Fruit fly (Drosophila melanogaster) whole organism, embryonic: Measurements from ENCODE around the gene CG15382.

ENCODE experiments used
- Asciz ChIP-seq: fragments of 200-800 bp; sonication (Bioruptor generic); optimal IDR thresholded peaks from 2 replicates; lab custom pipeline; 2017; ENCODE audit warnings: missing biosample characterization, mild to moderate bottlenecking, missing genetic modification characterization, missing genetic modification reagents
- CG1024 ChIP-seq: fragments of 200-800 bp; sonication (Bioruptor generic); IDR thresholded peaks from 2 replicates; pipeline ENCODE4 v1.3.6; 2022; ENCODE audit warnings: missing biosample characterization, missing genetic modification characterization
- CG10565 ChIP-seq: fragments of 200-800 bp; sonication (Bioruptor generic); optimal IDR thresholded peaks from 3 replicates; lab custom pipeline; 2016; ENCODE audit warnings: missing biosample characterization, mild to moderate bottlenecking, missing genetic modification characterization
- CG11085 ChIP-seq: fragments of 200-800 bp; sonication (Bioruptor generic); IDR thresholded peaks from 2 replicates; pipeline ENCODE4 v1.3.6; 2022; ENCODE audit warnings: missing biosample characterization, missing genetic modification characterization
- CG11696 ChIP-seq: fragments of 200-800 bp; sonication (Bioruptor generic); IDR thresholded peaks from 2 replicates; pipeline ENCODE4 v1.3.6; 2022; ENCODE audit warnings: missing biosample characterization, missing genetic modification characterization
- CG1233 ChIP-seq: fragments of 200-800 bp; sonication (Bioruptor generic); optimal IDR thresholded peaks from 4 replicates; lab custom pipeline; 2018; ENCODE audit warnings: missing biosample characterization, mild to moderate bottlenecking, missing genetic modification characterization
- CG12659 ChIP-seq: fragments of 200-800 bp; sonication (Bioruptor generic); optimal IDR thresholded peaks from 3 replicates; lab custom pipeline; 2017; ENCODE audit warnings: mild to moderate bottlenecking, missing biosample characterization, missing genetic modification reagents, missing genetic modification characterization
- CG13424 ChIP-seq: fragments of 200-800 bp; sonication (Bioruptor generic); optimal IDR thresholded peaks from 2 replicates; lab custom pipeline; 2019; ENCODE audit warnings: missing biosample characterization, mild to moderate bottlenecking, missing genetic modification characterization, moderate library complexity
- CG13894 ChIP-seq: fragments of 200-800 bp; sonication (Bioruptor generic); optimal IDR thresholded peaks from 3 replicates; lab custom pipeline; 2018; ENCODE audit warnings: missing biosample characterization, mild to moderate bottlenecking, missing genetic modification characterization, moderate library complexity
- CG14050 ChIP-seq: fragments of 200-800 bp; sonication (Bioruptor generic); IDR thresholded peaks from 3 replicates; pipeline ENCODE4 v1.3.6; 2022; ENCODE audit warnings: missing biosample characterization, missing genetic modification characterization
- CG14965 ChIP-seq: fragments of 200-800 bp; sonication (Bioruptor generic); optimal IDR thresholded peaks from 2 replicates; lab custom pipeline; 2016; ENCODE audit warnings: missing biosample characterization, missing genetic modification characterization, borderline replicate concordance
- CG1529 ChIP-seq: fragments of 200-800 bp; sonication (Bioruptor generic); optimal IDR thresholded peaks from 3 replicates; lab custom pipeline; 2018; ENCODE audit warnings: missing biosample characterization, missing genetic modification characterization
- CG1647 ChIP-seq: fragments of 200-800 bp; sonication (Bioruptor generic); optimal IDR thresholded peaks from 3 replicates; lab custom pipeline; 2016; ENCODE audit warnings: missing biosample characterization, missing genetic modification characterization
- CG17361 ChIP-seq: fragments of 200-800 bp; sonication (Bioruptor generic); IDR thresholded peaks from 3 replicates; pipeline ENCODE4 v1.3.6; 2022; ENCODE audit warnings: missing biosample characterization, missing genetic modification characterization
- CG1792 ChIP-seq: fragments of 200-800 bp; sonication (Bioruptor generic); optimal IDR thresholded peaks from 2 replicates; lab custom pipeline; 2016; ENCODE audit warnings: missing biosample characterization, missing genetic modification characterization
- CG18476 ChIP-seq: fragments of 200-800 bp; sonication (Bioruptor generic); optimal IDR thresholded peaks from 2 replicates; lab custom pipeline; 2016; ENCODE audit warnings: missing biosample characterization, mild to moderate bottlenecking, missing genetic modification characterization
- CG33213 ChIP-seq: fragments of 200-800 bp; sonication (Bioruptor generic); optimal IDR thresholded peaks from 3 replicates; lab custom pipeline; 2016; ENCODE audit warnings: missing biosample characterization, missing genetic modification characterization
- CG3407 ChIP-seq: fragments of 200-800 bp; sonication (Bioruptor generic); optimal IDR thresholded peaks from 2 replicates; lab custom pipeline; 2018; ENCODE audit warnings: missing biosample characterization, mild to moderate bottlenecking, missing genetic modification characterization
- CG3847 ChIP-seq: fragments of 200-800 bp; sonication (Bioruptor generic); IDR thresholded peaks from 2 replicates; pipeline ENCODE4 v1.3.6; 2022; ENCODE audit warnings: missing biosample characterization, missing genetic modification characterization
- CG7987 ChIP-seq: fragments of 200-800 bp; sonication (Bioruptor generic); optimal IDR thresholded peaks from 2 replicates; lab custom pipeline; 2018; ENCODE audit warnings: missing biosample characterization, mild to moderate bottlenecking, missing genetic modification characterization, moderate library complexity
- CG8944 ChIP-seq: fragments of 200-800 bp; sonication (Bioruptor generic); optimal IDR thresholded peaks from 3 replicates; lab custom pipeline; 2016; ENCODE audit warnings: missing biosample characterization, missing genetic modification characterization
- Dfd ChIP-seq, 2 experiments: fragments of >200 bp; optimal IDR thresholded peaks; 2 replicates each; lab custom pipeline; 2017; ENCODE audit warnings: missing biosample characterization in 2 of 2, missing genetic modification characterization in 2 of 2
- Dip3 ChIP-seq: fragments of 200-800 bp; sonication (Bioruptor generic); optimal IDR thresholded peaks from 3 replicates; lab custom pipeline; 2016; ENCODE audit warnings: missing biosample characterization, missing genetic modification characterization
- HLH3B ChIP-seq: fragments of 200-800 bp; sonication (Bioruptor generic); IDR thresholded peaks from 2 replicates; pipeline ENCODE4 v1.3.6; 2022; ENCODE audit warnings: missing biosample characterization, missing genetic modification characterization
- Myb ChIP-seq: fragments of 200-800 bp; sonication (Bioruptor generic); optimal IDR thresholded peaks from 2 replicates; lab custom pipeline; 2016; ENCODE audit warnings: missing biosample characterization, missing genetic modification characterization
- NC2β ChIP-seq: fragments of 200-800 bp; sonication (Bioruptor generic); optimal IDR thresholded peaks from 2 replicates; lab custom pipeline; 2016; ENCODE audit warnings: missing biosample characterization, missing genetic modification characterization
- Nf-YB ChIP-seq: fragments of 200-800 bp; sonication (Bioruptor generic); optimal IDR thresholded peaks from 3 replicates; lab custom pipeline; 2019; ENCODE audit warnings: missing biosample characterization, mild to moderate bottlenecking, missing genetic modification characterization, moderate library complexity
- Oli ChIP-seq: fragments of 200-800 bp; sonication (Bioruptor generic); optimal IDR thresholded peaks from 2 replicates; lab custom pipeline; 2018; ENCODE audit warnings: missing biosample characterization, mild to moderate bottlenecking, missing genetic modification characterization, moderate library complexity
- Scr ChIP-seq: fragments of 200-800 bp; sonication (Bioruptor generic); IDR thresholded peaks from 2 replicates; pipeline ENCODE4 v1.3.6; 2022; ENCODE audit warnings: missing biosample characterization, missing genetic modification characterization; ENCODE audit not compliant: partially characterized antibody
- Sry-β ChIP-seq: fragments of 200-800 bp; sonication (Bioruptor generic); optimal IDR thresholded peaks from 2 replicates; lab custom pipeline; 2018; ENCODE audit warnings: missing biosample characterization, mild to moderate bottlenecking, missing genetic modification characterization, moderate library complexity
- Stat92E ChIP-seq, 3 experiments: fragments of >200 bp in 2 of 3; fragments of 200-800 bp in 1 of 3; sonication (Bioruptor generic) in 1 of 3; optimal IDR thresholded peaks; 2 replicates each; lab custom pipeline; 2017 to 2019; ENCODE audit warnings: missing biosample characterization in 3 of 3, missing genetic modification characterization in 3 of 3, mild to moderate bottlenecking in 1 of 3, moderate library complexity in 1 of 3
- aop ChIP-seq: fragments of 200-800 bp; sonication (Bioruptor generic); IDR thresholded peaks from 2 replicates; pipeline ENCODE4 v1.3.6; 2022; ENCODE audit warnings: missing biosample characterization, missing genetic modification characterization
- cad ChIP-seq: fragments of >200 bp; optimal IDR thresholded peaks from 2 replicates; lab custom pipeline; 2017; ENCODE audit warnings: missing biosample characterization, missing genetic modification characterization
- caup ChIP-seq: fragments of 200-800 bp; sonication (Bioruptor generic); optimal IDR thresholded peaks from 3 replicates; lab custom pipeline; 2017; ENCODE audit warnings: missing biosample characterization, mild to moderate bottlenecking, missing genetic modification characterization, moderate library complexity; ENCODE audit not compliant: severe bottlenecking
- fd102C ChIP-seq: fragments of 200-800 bp; sonication (Bioruptor generic); optimal IDR thresholded peaks from 2 replicates; lab custom pipeline; 2018; ENCODE audit warnings: missing biosample characterization, mild to moderate bottlenecking, missing genetic modification characterization, moderate library complexity
- ftz-f1 ChIP-seq: fragments of 200-800 bp; sonication (Bioruptor generic); optimal IDR thresholded peaks from 2 replicates; lab custom pipeline; 2016; ENCODE audit warnings: missing biosample characterization, missing genetic modification characterization
- grau ChIP-seq: fragments of 200-800 bp; optimal IDR thresholded peaks from 3 replicates; lab custom pipeline; 2019; ENCODE audit warnings: missing biosample characterization, mild to moderate bottlenecking, missing genetic modification characterization, moderate library complexity
- grn ChIP-seq: fragments of 200-800 bp; sonication (Bioruptor generic); optimal IDR thresholded peaks from 3 replicates; lab custom pipeline; 2017; ENCODE audit warnings: missing biosample characterization, missing genetic modification characterization
- inv ChIP-seq: fragments of 200-800 bp; sonication (Bioruptor generic); IDR thresholded peaks from 2 replicates; pipeline ENCODE4 v1.3.6; 2022; ENCODE audit warnings: missing biosample characterization, missing genetic modification characterization; ENCODE audit not compliant: partially characterized antibody
- lilli ChIP-seq: fragments of 200-800 bp; sonication (Bioruptor generic); optimal IDR thresholded peaks from 3 replicates; lab custom pipeline; 2016; ENCODE audit warnings: missing biosample characterization, missing genetic modification characterization
- lov ChIP-seq, 2 experiments: fragments of 200-800 bp in 1 of 2; fragments of >200 bp in 1 of 2; sonication (Bioruptor generic) in 1 of 2; IDR thresholded peaks in 1 of 2; optimal IDR thresholded peaks in 1 of 2; 2 replicates in 1 of 2; 3 replicates in 1 of 2; pipeline versions ENCODE4 v1.3.6 to Lab custom; 2017 to 2022; ENCODE audit warnings: missing biosample characterization in 1 of 2, missing genetic modification characterization in 1 of 2
- pho ChIP-seq: fragments of 200-800 bp; sonication (Bioruptor generic); optimal IDR thresholded peaks from 2 replicates; lab custom pipeline; 2016; ENCODE audit warnings: missing biosample characterization, missing genetic modification characterization
- slou ChIP-seq: fragments of 200-800 bp; sonication (Bioruptor generic); optimal IDR thresholded peaks from 3 replicates; lab custom pipeline; 2016; ENCODE audit warnings: missing biosample characterization, missing genetic modification characterization
- sr ChIP-seq: fragments of 200-800 bp; sonication (Bioruptor generic); IDR thresholded peaks from 3 replicates; pipeline ENCODE4 v1.3.6; 2022; ENCODE audit warnings: missing biosample characterization, missing genetic modification characterization
- ssp ChIP-seq: fragments of 200-800 bp; sonication (Bioruptor generic); IDR thresholded peaks from 2 replicates; pipeline ENCODE4 v1.3.6; 2022; ENCODE audit warnings: missing biosample characterization, missing genetic modification characterization
- tll ChIP-seq, 2 experiments: fragments of 200-800 bp in 1 of 2; fragments of >200 bp in 1 of 2; sonication (Bioruptor generic) in 1 of 2; optimal IDR thresholded peaks; 2 replicates each; lab custom pipeline; 2017 to 2019; ENCODE audit warnings: missing biosample characterization in 2 of 2, missing genetic modification characterization in 2 of 2, mild to moderate bottlenecking in 1 of 2, moderate library complexity in 1 of 2
- tna ChIP-seq: fragments of 200-800 bp; sonication (Bioruptor generic); IDR thresholded peaks from 2 replicates; pipeline ENCODE4 v1.3.6; 2022; ENCODE audit warnings: missing biosample characterization, missing genetic modification characterization; ENCODE audit not compliant: partially characterized antibody
- unc-4 ChIP-seq: fragments of 200-800 bp; sonication (Bioruptor generic); IDR thresholded peaks from 2 replicates; pipeline ENCODE4 v1.3.6; 2022; ENCODE audit warnings: missing biosample characterization, missing genetic modification characterization; ENCODE audit not compliant: partially characterized antibody
- wor ChIP-seq: fragments of 200-800 bp; sonication (Bioruptor generic); IDR thresholded peaks from 2 replicates; pipeline ENCODE4 v1.3.6; 2022; ENCODE audit warnings: missing biosample characterization, missing genetic modification characterization

Gene CG15382

DNA sequence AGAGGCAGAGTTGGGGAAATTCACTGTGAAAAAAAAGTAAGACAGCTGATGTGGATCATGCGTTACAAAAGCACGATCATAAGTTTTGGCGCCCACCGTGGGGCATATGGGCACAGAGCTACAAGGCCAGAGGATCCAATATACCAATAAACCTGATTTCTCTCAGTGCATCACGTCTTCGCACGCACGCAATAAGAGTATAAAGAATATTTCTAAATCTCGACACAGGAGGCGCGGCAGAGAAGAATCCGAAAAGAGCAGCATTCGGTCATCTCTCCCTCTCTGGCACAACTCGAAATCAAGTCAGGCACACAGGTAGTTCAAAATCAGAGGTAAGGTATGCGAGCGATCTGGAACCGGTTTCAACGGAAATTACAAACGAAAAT, 8.0 kb downstream of the CG15382 start (continued):
- TF ChIP-seq CG17361 (GFP tag; lab: Robert Waterston, UW) (peak; percentile 91), HLH3B (GFP tag; lab: Robert Waterston, UW) (peak; percentile 91), Nf-YB (peak; percentile 58), CG14965 (GFP tag; lab: Kevin White, UChicago) (peak; percentile 40), CG1792 (GFP tag; lab: Kevin White, UChicago) (peak; percentile 89), fd102C (GFP tag; lab: Kevin White, UChicago) (peak; percentile 90), Dfd (GFP tag; optimal IDR thresholded peaks at IDR 0.05; lab: Kevin White, UChicago) (no peak), CG8944 (GFP tag; lab: Kevin White, UChicago) (peak; percentile 90), Scr (GFP tag; lab: Robert Waterston, UW) (no peak), CG13424 (tag; lab: Kevin White, UChicago) (peak; percentile 82), Stat92E (GFP tag; optimal IDR thresholded peaks at IDR 0.05; lab: Kevin White, UChicago) (peak in 1 of 3 experiments; percentile 81), Sry-β (GFP tag; lab: Kevin White, UChicago) (peak; percentile 58), CG18476 (peak; percentile 85), wor (GFP tag; lab: Robert Waterston, UW) (peak; percentile 85), CG11085 (GFP tag; lab: Robert Waterston, UW) (peak; percentile 81), CG14050 (GFP tag; lab: Robert Waterston, UW) (peak; percentile 81), CG10565 (GFP tag; lab: Kevin White, UChicago) (peak; percentile 17), tna (GFP tag; lab: Robert Waterston, UW) (no peak), sr (peak; percentile 82; the same call in 2 of the 3 replicates), tll (GFP tag; optimal IDR thresholded peaks at IDR 0.05; lab: Kevin White, UChicago) (peak in 1 of 2 experiments; percentile 56), Oli (peak; percentile 87), caup (GFP tag; lab: Kevin White, UChicago) (peak; percentile 77), unc-4 (no peak), grn (GFP tag; lab: Kevin White, UChicago) (no peak), CG3407 (GFP tag; lab: Kevin White, UChicago) (peak; percentile 84), ssp (GFP tag; lab: Robert Waterston, UW) (peak; percentile 87), CG1529 (GFP tag; lab: Kevin White, UChicago) (peak; percentile 91), CG1024 (GFP tag; lab: Robert Waterston, UW) (peak; percentile 92), Asciz (peak; percentile 79), inv (GFP tag; lab: Robert Waterston, UW) (no peak), lov (optimal IDR thresholded peaks at IDR 0.05; lab: Kevin White, UChicago) (no peak), lov (GFP tag; IDR thresholded peaks at IDR 0.05; lab: Robert Waterston, UW) (peak; percentile 97), Myb (GFP tag; lab: Kevin White, UChicago) (peak; percentile 79), Dip3 (GFP tag; lab: Kevin White, UChicago) (peak; percentile 71), CG3847 (peak; percentile 84), CG11696 (GFP tag; lab: Robert Waterston, UW) (peak; percentile 81), CG12659 (GFP tag; lab: Kevin White, UChicago) (peak; percentile 89), CG13894 (no peak), NC2β (GFP tag; lab: Kevin White, UChicago) (peak; percentile 83), CG7987 (GFP tag; lab: Kevin White, UChicago) (peak; percentile 57), cad (GFP tag; lab: Kevin White, UChicago) (peak; percentile 29), CG1233 (GFP tag; lab: Kevin White, UChicago) (peak; percentile 87), CG1647 (GFP tag; lab: Kevin White, UChicago) (peak; percentile 72), lilli (GFP tag; lab: Kevin White, UChicago) (peak; percentile 82), slou (GFP tag; lab: Kevin White, UChicago) (peak; percentile 48), pho (peak; percentile 81), CG33213 (peak; percentile 72), aop (peak; percentile 97), grau (tag; lab: Kevin White, UChicago) (peak; percentile 82), ftz-f1 (peak; percentile 39)
